Worm (Caenorhabditis elegans): Measurements from ENCODE around the gene fbxb-99.

Gene fbxb-99

DNA sequence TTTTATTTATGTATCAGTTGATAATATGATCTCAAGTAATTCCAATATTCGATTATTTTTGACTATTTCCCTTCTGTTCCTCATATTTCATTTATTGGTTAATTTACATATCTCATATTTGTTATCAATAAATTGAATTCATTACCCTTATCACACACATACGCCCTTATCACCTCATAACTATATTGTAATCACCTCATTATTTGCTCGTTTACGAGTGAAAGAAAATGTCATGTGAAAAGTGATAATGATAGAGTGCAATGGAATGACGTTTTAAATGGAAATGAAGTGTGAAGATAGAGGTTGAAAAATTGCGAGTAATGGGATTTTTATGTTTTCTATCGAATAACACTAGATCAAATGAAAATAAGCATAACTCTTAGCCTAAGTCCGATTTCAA, 6.7 kb downstream of the fbxb-99 start:
- TF ChIP-seq egl-27 (tag; optimal IDR thresholded peaks at IDR 0.05) (peak; percentile 80), ceh-16 (tag; optimal IDR thresholded peaks at IDR 0.05) (no peak), sma-9 (GFP tag; optimal IDR thresholded peaks at IDR 0.05) (peak; percentile 78), sma-9 (tag; optimal IDR thresholded peaks at IDR 0.05) (no peak), gmeb-1 (tag; optimal IDR thresholded peaks at IDR 0.05) (peak; percentile 64), fos-1 (tag; optimal IDR thresholded peaks at IDR 0.05) (peak; percentile 100), lin-39 (tag; optimal IDR thresholded peaks at IDR 0.05) (no peak), nhr-21 (tag; optimal IDR thresholded peaks at IDR 0.05) (no peak), nhr-10 (tag; optimal IDR thresholded peaks at IDR 0.05) (no peak), crh-2 (tag; optimal IDR thresholded peaks at IDR 0.05) (peak; percentile 78), sma-3 (GFP tag; optimal IDR thresholded peaks at IDR 0.05) (peak; percentile 27), skn-1 (tag; optimal IDR thresholded peaks at IDR 0.05) (peak; percentile 93)

- TF ChIP-seq F13H6.1 (tag; optimal IDR thresholded peaks at IDR 0.05) (no peak), nhr-23 (tag; optimal IDR thresholded peaks at IDR 0.05) (no peak), lsy-2 (tag; optimal IDR thresholded peaks at IDR 0.05) (no peak), alr-1 (tag; optimal IDR thresholded peaks at IDR 0.05) (no peak), unc-39 (tag; optimal IDR thresholded peaks at IDR 0.05) (no peak), blmp-1 (tag; optimal IDR thresholded peaks at IDR 0.05; ENCODE audit: insufficient read depth) (no peak), nhr-6 (tag; optimal IDR thresholded peaks at IDR 0.05) (no peak), nhr-11 (tag; optimal IDR thresholded peaks at IDR 0.05) (no peak), C34F6.9 (tag; optimal IDR thresholded peaks at IDR 0.05) (no peak), egl-27 (tag; optimal IDR thresholded peaks at IDR 0.05) (no peak), lin-13 (GFP tag; optimal IDR thresholded peaks at IDR 0.05) (no peak)
Measured at ce11 chrII:3785756-3786155, 7.5 kb downstream of the fbxb-99 start.

ce11 chrII:3785257-3785656, 8.0 kb downstream of the fbxb-99 start, which contains the start of gene T24E12.1:
Gene T24E12.1 (plus strand): TSS chrII:3785557.
- TF ChIP-seq nhr-6 (tag; optimal IDR thresholded peaks at IDR 0.05) = no peak
- TF ChIP-seq R02D3.7 (tag; optimal IDR thresholded peaks at IDR 0.05) = no peak
- TF ChIP-seq nhr-129 (tag; optimal IDR thresholded peaks at IDR 0.05) = no peak
- no peak for TF ChIP-seq elt-3 (tag; optimal IDR thresholded peaks at IDR 0.05)
- TF ChIP-seq dmd-4 (tag; optimal IDR thresholded peaks at IDR 0.05) = no peak
- no peak for TF ChIP-seq nhr-23 (tag; optimal IDR thresholded peaks at IDR 0.05)
- TF ChIP-seq snpc-4 (tag; optimal IDR thresholded peaks at IDR 0.05) = no peak
- no peak for TF ChIP-seq lin-11 (tag; optimal IDR thresholded peaks at IDR 0.05)
- no peak for TF ChIP-seq nhr-237 (tag; optimal IDR thresholded peaks at IDR 0.05)
- TF ChIP-seq ZK546.5 (tag; optimal IDR thresholded peaks at IDR 0.05) = no peak
- no peak for TF ChIP-seq ztf-11 (tag; optimal IDR thresholded peaks at IDR 0.05)
- TF ChIP-seq ceh-82 (tag; optimal IDR thresholded peaks at IDR 0.05) = no peak
- TF ChIP-seq nhr-11 (tag; optimal IDR thresholded peaks at IDR 0.05) = no peak

- TF ChIP-seq nhr-12 (tag; optimal IDR thresholded peaks at IDR 0.05) (no peak), skn-1 (tag; optimal IDR thresholded peaks at IDR 0.05) (no peak), ceh-16 (tag; optimal IDR thresholded peaks at IDR 0.05) (no peak), nhr-77 (tag; optimal IDR thresholded peaks at IDR 0.05) (no peak), nhr-23 (tag; optimal IDR thresholded peaks at IDR 0.05) (no peak), ama-1 (optimal IDR thresholded peaks at IDR 0.05) (no peak)
Measured at ce11 chrII:3782309-3783000, 10.8 kb downstream of the fbxb-99 start, which contains the start of gene T24E12.2. Gene T24E12.2 (plus strand): TSS chrII:3782950.

DNA sequence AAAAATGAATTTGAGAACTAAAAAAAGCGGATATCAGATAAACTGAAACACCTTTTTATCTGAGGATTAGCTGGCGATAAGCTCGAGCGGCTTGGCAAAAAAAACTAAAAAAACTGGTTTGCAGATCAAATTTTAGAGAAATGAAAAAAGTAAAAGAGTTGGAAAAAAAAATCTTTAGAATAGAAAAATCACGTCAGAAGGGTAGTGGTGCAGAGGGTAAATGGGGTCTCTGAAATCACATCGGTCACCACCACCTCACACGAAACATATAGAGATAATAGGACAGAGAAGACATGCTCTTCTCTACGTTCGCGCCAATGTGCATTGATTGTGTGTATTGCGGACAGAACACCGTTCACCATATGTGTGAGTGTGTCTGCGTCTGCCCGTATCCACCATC, 12.0 kb downstream of the fbxb-99 start:
- no peak for TF ChIP-seq sma-3 (GFP tag; optimal IDR thresholded peaks at IDR 0.05)
- no peak for TF ChIP-seq sma-9 (GFP tag; optimal IDR thresholded peaks at IDR 0.05)
- no peak for TF ChIP-seq sma-9 (tag; optimal IDR thresholded peaks at IDR 0.05)
- no peak for TF ChIP-seq dmd-4 (tag; optimal IDR thresholded peaks at IDR 0.05)
- TF ChIP-seq nhr-25 (tag; optimal IDR thresholded peaks at IDR 0.05) = no peak
- TF ChIP-seq R02D3.7 (tag; optimal IDR thresholded peaks at IDR 0.05) = no peak
- TF ChIP-seq unc-55 (GFP tag; optimal IDR thresholded peaks at IDR 0.05) = no peak
- TF ChIP-seq elt-3 (tag; optimal IDR thresholded peaks at IDR 0.05) = no peak
- no peak for TF ChIP-seq nhr-237 (tag; optimal IDR thresholded peaks at IDR 0.05)
- no peak for TF ChIP-seq F13H6.1 (tag; optimal IDR thresholded peaks at IDR 0.05)
- no peak for TF ChIP-seq C34F6.9 (tag; optimal IDR thresholded peaks at IDR 0.05)
- TF ChIP-seq unc-39 (tag; optimal IDR thresholded peaks at IDR 0.05) = no peak
- TF ChIP-seq ztf-4 (tag; optimal IDR thresholded peaks at IDR 0.05) = no peak
